Fruit fly (Drosophila melanogaster): ENCODE measurements around the gene gd.
A peak's percentile ranks its signal among the peaks of the same experiment; 100 is the strongest.

The gd gene

DNA sequence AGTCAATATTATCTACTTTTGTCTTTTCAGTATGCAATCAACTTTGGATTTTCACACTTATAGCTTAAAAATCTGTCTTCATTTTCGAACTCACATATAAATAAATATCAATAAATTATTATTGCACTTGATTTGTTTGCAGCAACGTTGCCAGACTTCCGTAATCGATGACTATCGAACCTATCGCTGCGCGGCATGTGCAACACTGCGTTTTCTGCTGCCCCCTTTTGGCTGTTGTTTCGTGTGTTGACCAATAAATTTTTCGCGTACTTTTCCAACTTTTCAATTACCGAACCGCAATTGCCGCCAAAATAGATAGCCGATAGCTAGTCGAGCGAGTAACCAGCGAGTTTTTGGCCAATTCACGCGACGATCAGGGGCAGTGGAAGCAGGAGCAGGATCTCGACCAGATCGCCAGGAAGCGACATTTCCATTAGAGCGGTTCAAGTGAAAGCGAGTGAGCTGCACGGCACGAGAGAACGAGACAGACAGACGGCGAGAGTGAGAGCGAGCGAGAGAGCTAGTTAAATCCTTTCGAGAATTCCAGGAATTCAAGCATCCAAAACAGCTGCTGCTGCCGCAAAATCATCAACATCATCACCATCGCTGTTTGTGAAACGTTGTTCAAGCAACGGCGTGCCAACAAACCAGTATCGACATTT, 31.0 kb upstream of the gd start, which contains the start of gene Lsm12a:
Gene Lsm12a (plus strand): TSS at position 201 of the 662 bp plus-strand sequence.
- TF ChIP-seq bab1 (GFP tag; optimal IDR thresholded peaks at IDR 0.05) (peak; percentile 4), CG12768 (GFP tag; optimal IDR thresholded peaks at IDR 0.05) (no peak), Mnt (GFP tag; optimal IDR thresholded peaks at IDR 0.05) (peak; percentile 31)

- TF ChIP-seq tj (GFP tag; optimal IDR thresholded peaks at IDR 0.05) = no peak
- no peak for TF ChIP-seq Crg-1 (GFP tag; optimal IDR thresholded peaks at IDR 0.05)
- TF ChIP-seq Mnt (GFP tag; optimal IDR thresholded peaks at IDR 0.05) = no peak
- no peak for TF ChIP-seq pad (GFP tag; optimal IDR thresholded peaks at IDR 0.05)
- TF ChIP-seq CG5204 (GFP tag; optimal IDR thresholded peaks at IDR 0.05) = no peak
- TF ChIP-seq CG33017 (tag; optimal IDR thresholded peaks at IDR 0.05) = no peak
- no peak for TF ChIP-seq CG12768 (GFP tag; optimal IDR thresholded peaks at IDR 0.05)
- TF ChIP-seq ovo (GFP tag; optimal IDR thresholded peaks at IDR 0.05) = no peak
- TF ChIP-seq CG1620 (GFP tag; optimal IDR thresholded peaks at IDR 0.05) = no peak
- no peak for TF ChIP-seq Clk (GFP tag; optimal IDR thresholded peaks at IDR 0.05)
- no peak for TF ChIP-seq CG14711 (tag; optimal IDR thresholded peaks at IDR 0.05)
- no peak for TF ChIP-seq toe (GFP tag; optimal IDR thresholded peaks at IDR 0.05)
- TF ChIP-seq CG11617 (GFP tag; optimal IDR thresholded peaks at IDR 0.05) = no peak
- no peak for TF ChIP-seq CG7101 (tag; optimal IDR thresholded peaks at IDR 0.05)
- no peak for TF ChIP-seq bab1 (GFP tag; optimal IDR thresholded peaks at IDR 0.05)
Observed at dm6 chrX:12017815-12018439, 30.4 kb upstream of the gd start, which contains the start of gene Chrac-16. Chrac-16 (minus strand) TSS chrX:12017961.

DNA sequence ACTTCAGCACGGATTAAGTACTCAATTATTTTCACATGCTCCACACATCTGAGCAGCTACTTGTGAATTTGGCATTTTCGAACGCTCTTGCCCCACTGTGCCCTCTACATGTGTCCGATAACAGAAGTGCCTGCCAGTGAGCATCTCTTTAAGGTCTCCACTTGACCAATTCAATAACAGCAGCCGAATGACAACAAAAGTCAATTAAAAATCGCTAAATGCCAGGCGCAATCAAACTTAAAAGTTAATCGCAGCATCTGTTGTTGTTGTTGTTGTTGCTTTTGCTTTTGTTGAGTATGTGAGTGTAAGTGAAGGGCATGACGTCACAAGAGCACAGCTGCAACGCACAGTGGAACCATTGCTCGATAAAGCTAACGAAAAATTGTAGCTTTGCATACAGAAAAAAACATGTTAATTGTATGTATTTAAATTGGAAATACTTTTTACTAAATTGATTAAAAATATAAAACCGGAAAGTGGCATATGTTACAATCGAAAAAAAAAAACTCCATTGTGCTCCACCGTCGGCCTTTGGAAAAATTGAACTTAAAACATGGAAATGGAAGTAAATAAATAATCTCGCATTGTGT, 27.3 kb upstream of the gd start:
- TF ChIP-seq Mnt (GFP tag; optimal IDR thresholded peaks at IDR 0.05) (peak; percentile 11), cnc (optimal IDR thresholded peaks at IDR 0.05) (no peak), Crg-1 (GFP tag; optimal IDR thresholded peaks at IDR 0.05) (no peak), ovo (GFP tag; optimal IDR thresholded peaks at IDR 0.05) (no peak), CG33017 (tag; optimal IDR thresholded peaks at IDR 0.05) (no peak), CG11617 (GFP tag; optimal IDR thresholded peaks at IDR 0.05) (peak; percentile 34), kay (GFP tag; ENCODE audit: borderline replicate concordance) (peak; percentile 83), CG5204 (GFP tag; optimal IDR thresholded peaks at IDR 0.05) (no peak), Hr96 (GFP tag; optimal IDR thresholded peaks at IDR 0.05) (no peak), CG7101 (tag; optimal IDR thresholded peaks at IDR 0.05) (no peak), cic (GFP tag; optimal IDR thresholded peaks at IDR 0.05) (no peak), pad (GFP tag; optimal IDR thresholded peaks at IDR 0.05) (no peak), CG14711 (tag; optimal IDR thresholded peaks at IDR 0.05) (peak; percentile 17), CG12768 (GFP tag; optimal IDR thresholded peaks at IDR 0.05) (no peak), bab1 (GFP tag; optimal IDR thresholded peaks at IDR 0.05) (no peak), toe (GFP tag; optimal IDR thresholded peaks at IDR 0.05) (no peak), tj (GFP tag; optimal IDR thresholded peaks at IDR 0.05) (no peak), CG1620 (GFP tag; optimal IDR thresholded peaks at IDR 0.05) (peak; percentile 21), Clk (GFP tag; optimal IDR thresholded peaks at IDR 0.05) (no peak), CG7045 (GFP tag; optimal IDR thresholded peaks at IDR 0.05) (no peak)

- TF ChIP-seq Clk (GFP tag; optimal IDR thresholded peaks at IDR 0.05) = no peak
- peak; percentile 95 for TF ChIP-seq kay (GFP tag; ENCODE audit: borderline replicate concordance)
Observed at dm6 chrX:12014131-12014530, 26.6 kb upstream of the gd start.

dm6 chrX:12013098-12013493, 25.5 kb upstream of the gd start:
- TF ChIP-seq CG33017 (tag; optimal IDR thresholded peaks at IDR 0.05) (no peak), Crg-1 (GFP tag; optimal IDR thresholded peaks at IDR 0.05) (no peak), pad (GFP tag; optimal IDR thresholded peaks at IDR 0.05) (no peak), toe (GFP tag; optimal IDR thresholded peaks at IDR 0.05) (no peak), Clk (GFP tag; optimal IDR thresholded peaks at IDR 0.05) (no peak), bab1 (GFP tag; optimal IDR thresholded peaks at IDR 0.05) (no peak), ovo (GFP tag; optimal IDR thresholded peaks at IDR 0.05) (no peak)

DNA sequence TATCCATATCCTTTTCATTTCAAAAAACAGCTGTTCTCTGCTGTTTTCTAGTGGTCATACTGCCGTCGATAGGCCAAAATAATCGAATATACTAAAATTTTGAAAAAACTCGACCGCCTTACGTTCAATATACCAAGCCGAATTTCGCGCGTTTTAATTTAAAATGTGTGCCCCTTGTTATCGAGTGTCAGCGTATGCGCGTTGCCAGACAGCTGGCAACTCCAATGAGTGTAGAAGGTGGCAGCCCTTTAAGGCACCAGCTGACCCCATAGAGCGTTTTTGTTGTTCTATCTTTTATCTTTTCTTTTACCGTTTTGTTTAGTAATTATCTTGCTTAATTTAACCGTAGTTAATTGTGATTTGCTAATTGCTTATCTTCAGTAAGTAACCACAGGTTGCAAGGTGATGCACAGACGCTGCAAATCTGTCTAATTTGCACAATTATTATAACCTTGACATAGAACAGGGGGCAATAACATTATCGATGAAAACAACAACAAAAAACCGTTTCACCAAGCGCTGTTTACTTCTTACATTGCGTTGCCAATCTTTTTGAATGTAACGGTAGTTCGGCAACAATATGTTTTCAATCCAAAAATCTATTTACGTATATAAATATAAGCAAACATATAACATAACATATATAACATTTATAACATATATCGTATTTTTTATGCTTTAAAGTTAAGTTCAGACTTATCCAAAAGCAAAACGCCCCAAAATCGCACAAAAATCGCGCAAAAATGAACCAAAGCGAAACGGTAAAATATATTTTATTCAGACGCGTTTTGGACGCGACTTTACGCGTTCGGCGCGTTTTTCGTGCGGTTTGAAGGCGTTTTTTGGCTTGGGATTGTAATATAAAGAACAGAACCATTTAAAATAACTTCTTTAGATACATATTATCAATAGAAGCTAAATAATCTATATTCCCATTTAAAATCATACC, 24.9 kb upstream of the gd start, which contains the start of the genes CG1492 and regucalcin:
Gene CG1492 (minus strand): TSS at position 63 of the 949 bp plus-strand sequence.
Gene regucalcin (plus strand): TSS at position 229 of the 949 bp plus-strand sequence.
- peak; percentile 81 for TF ChIP-seq ovo (GFP tag; optimal IDR thresholded peaks at IDR 0.05)
- TF ChIP-seq CG14711 (tag; optimal IDR thresholded peaks at IDR 0.05) = no peak
- TF ChIP-seq bab1 (GFP tag; optimal IDR thresholded peaks at IDR 0.05) = peak; percentile 16
- peak; percentile 48 for TF ChIP-seq tj (GFP tag; optimal IDR thresholded peaks at IDR 0.05)
- peak; percentile 65 for TF ChIP-seq kay (GFP tag; ENCODE audit: borderline replicate concordance)
- no peak for TF ChIP-seq cnc (optimal IDR thresholded peaks at IDR 0.05)
- TF ChIP-seq CG12768 (GFP tag; optimal IDR thresholded peaks at IDR 0.05) = no peak
- TF ChIP-seq Crg-1 (GFP tag; optimal IDR thresholded peaks at IDR 0.05) = peak; percentile 12
- TF ChIP-seq cic (GFP tag; optimal IDR thresholded peaks at IDR 0.05) = no peak
- peak; percentile 40 for TF ChIP-seq pad (GFP tag; optimal IDR thresholded peaks at IDR 0.05)

All from whole organism, adult.